Fruit fly (Drosophila melanogaster): ENCODE measurements around the gene CG3698.

Gene CG3698

DNA sequence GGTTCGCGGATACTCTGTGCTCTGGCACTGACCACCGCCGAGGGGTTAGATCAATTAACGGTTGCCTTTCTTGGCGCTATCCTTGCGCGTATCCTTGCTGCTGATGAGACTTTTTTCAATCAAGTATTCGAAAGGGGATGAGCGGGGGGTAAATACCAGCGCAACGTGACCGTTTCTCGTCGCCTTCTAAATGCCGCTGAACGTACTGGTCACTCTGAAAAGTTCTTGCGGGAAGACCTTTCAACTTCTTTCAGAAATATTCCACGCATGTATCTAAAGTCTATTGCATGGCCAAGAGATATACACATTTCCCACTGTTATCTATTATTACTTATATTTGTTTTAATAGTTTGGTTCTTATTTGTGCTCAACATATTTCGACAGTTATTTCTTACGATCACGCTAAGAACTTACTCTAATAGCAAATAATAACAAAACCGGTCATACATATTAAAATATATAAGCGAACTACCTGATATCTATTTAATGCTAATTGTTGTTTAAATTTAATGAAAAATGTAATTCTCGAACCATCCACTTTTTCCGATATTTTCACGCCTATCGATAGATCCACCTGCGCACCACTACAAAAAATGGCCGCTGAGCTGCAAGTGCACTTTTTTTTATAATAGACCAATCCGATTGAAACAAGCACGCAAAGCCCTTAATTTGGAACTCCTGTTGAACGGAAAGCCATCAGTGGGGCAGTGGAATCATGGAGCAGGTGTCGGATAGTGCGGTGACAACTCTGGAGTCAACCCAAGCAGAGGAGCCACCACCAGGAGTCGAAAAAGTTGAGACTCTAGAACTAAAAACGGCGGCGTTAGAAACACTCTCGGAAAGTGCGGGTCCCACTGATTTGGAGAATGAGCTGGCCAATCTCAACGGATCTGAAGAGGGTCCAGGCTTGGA lies 11.2 kb upstream of the CG3698 start, which contains the start of the genes CG3634 and HIPP1 (continued):
- TF ChIP-seq dmrt11E (tag; optimal IDR thresholded peaks at IDR 0.05): no peak
- TF ChIP-seq BEAF-32 (GFP tag; optimal IDR thresholded peaks at IDR 0.05): peak; percentile 84
- no peak for TF ChIP-seq ham (GFP tag; IDR thresholded peaks at IDR 0.05)
- no peak for TF ChIP-seq twi (tag; optimal IDR thresholded peaks at IDR 0.05)
- TF ChIP-seq esg (GFP tag; conservative IDR thresholded peaks at IDR 0.05): no peak
- TF ChIP-seq CG15479 (GFP tag; optimal IDR thresholded peaks at IDR 0.05): no peak
- no peak for TF ChIP-seq CG6854 (GFP tag; optimal IDR thresholded peaks at IDR 0.05)
- peak; percentile 42; the same call in 2 of the 3 replicates for TF ChIP-seq CG14860 (GFP tag; IDR thresholded peaks at IDR 0.05; ENCODE audit: partially characterized antibody)
- no peak for TF ChIP-seq her (GFP tag; optimal IDR thresholded peaks at IDR 0.05)
- TF ChIP-seq Hand (GFP tag; optimal IDR thresholded peaks at IDR 0.05): no peak
- no peak for TF ChIP-seq Ptx1 (GFP tag; IDR thresholded peaks at IDR 0.05)
- TF ChIP-seq Antp (GFP tag; optimal IDR thresholded peaks at IDR 0.05): no peak
- TF ChIP-seq Hmx (GFP tag; optimal IDR thresholded peaks at IDR 0.05): no peak
- peak; percentile 10 for TF ChIP-seq CG13775 (GFP tag; optimal IDR thresholded peaks at IDR 0.05)
- no peak for TF ChIP-seq Trl (optimal IDR thresholded peaks at IDR 0.05)
- TF ChIP-seq Trl (GFP tag; optimal IDR thresholded peaks at IDR 0.05): no peak
- no peak for TF ChIP-seq pb (GFP tag; optimal IDR thresholded peaks at IDR 0.05)
- no peak for TF ChIP-seq lov (optimal IDR thresholded peaks at IDR 0.05)
- TF ChIP-seq lov (GFP tag; IDR thresholded peaks at IDR 0.05): no peak
- TF ChIP-seq CG3163 (GFP tag; optimal IDR thresholded peaks at IDR 0.05): no peak
- no peak for TF ChIP-seq pita (GFP tag; optimal IDR thresholded peaks at IDR 0.05)
- TF ChIP-seq CG12219 (GFP tag; optimal IDR thresholded peaks at IDR 0.05): no peak
- TF ChIP-seq H2.0 (GFP tag; IDR thresholded peaks at IDR 0.05): no peak
- TF ChIP-seq repo (GFP tag; optimal IDR thresholded peaks at IDR 0.05): no peak
- peak; percentile 22 for TF ChIP-seq CG15514 (GFP tag; optimal IDR thresholded peaks at IDR 0.05)
- TF ChIP-seq hth (optimal IDR thresholded peaks at IDR 0.05): no peak
- no peak for TF ChIP-seq zen (tag; optimal IDR thresholded peaks at IDR 0.05)
- TF ChIP-seq cas (GFP tag; IDR thresholded peaks at IDR 0.05): no peak
- peak; percentile 50 for TF ChIP-seq CG17186 (GFP tag; optimal IDR thresholded peaks at IDR 0.05)
- TF ChIP-seq dimm (GFP tag; IDR thresholded peaks at IDR 0.05): no peak
- no peak for TF ChIP-seq maf-S (GFP tag; optimal IDR thresholded peaks at IDR 0.05)
- no peak for TF ChIP-seq CG12071 (GFP tag; optimal IDR thresholded peaks at IDR 0.05)
- TF ChIP-seq Dp (GFP tag; optimal IDR thresholded peaks at IDR 0.05): peak; percentile 35
- TF ChIP-seq CG10431 (GFP tag; optimal IDR thresholded peaks at IDR 0.05): no peak
- TF ChIP-seq lab (GFP tag; optimal IDR thresholded peaks at IDR 0.05): no peak
- no peak for TF ChIP-seq tll (GFP tag; optimal IDR thresholded peaks at IDR 0.05)
- no peak for TF ChIP-seq Blimp-1 (GFP tag; optimal IDR thresholded peaks at IDR 0.05)
- no peak for TF ChIP-seq run (tag; optimal IDR thresholded peaks at IDR 0.05)
- TF ChIP-seq CG3281 (GFP tag; optimal IDR thresholded peaks at IDR 0.05): no peak
- no peak for TF ChIP-seq B-H1 (GFP tag; IDR thresholded peaks at IDR 0.05)
- TF ChIP-seq CG12744 (GFP tag; optimal IDR thresholded peaks at IDR 0.05): no peak
- TF ChIP-seq dmrt99B (tag; optimal IDR thresholded peaks at IDR 0.05): no peak
- TF ChIP-seq CG13296 (GFP tag; optimal IDR thresholded peaks at IDR 0.05): no peak
- TF ChIP-seq Bdp1 (GFP tag; optimal IDR thresholded peaks at IDR 0.05): no peak
- no peak for TF ChIP-seq CG11085 (GFP tag; IDR thresholded peaks at IDR 0.05)
- TF ChIP-seq CG18619 (GFP tag; optimal IDR thresholded peaks at IDR 0.05): no peak
- no peak for TF ChIP-seq psq (GFP tag; optimal IDR thresholded peaks at IDR 0.05)
- TF ChIP-seq CG32772 (GFP tag; IDR thresholded peaks at IDR 0.05): peak; percentile 44; the same call in 1 of the 2 replicates
- TF ChIP-seq danr (GFP tag; IDR thresholded peaks at IDR 0.05): no peak
- no peak for TF ChIP-seq Neu2 (GFP tag; optimal IDR thresholded peaks at IDR 0.05; ENCODE audit: borderline replicate concordance)

All from whole organism, embryonic.